Worm (Caenorhabditis elegans) whole organism, young adult: ENCODE data around the gene K08H2.3.

Source experiments
- ceh-27 ChIP-seq: fragments of 200-800 bp; sonication (Bioruptor generic); optimal IDR thresholded peaks from 2 replicates; lab custom pipeline; 2018; ENCODE audit warnings: mild to moderate bottlenecking, missing genetic modification characterization, moderate library complexity, missing compliant biosample characterization
- hmg-20 ChIP-seq: fragments of 200-800 bp; sonication (Bioruptor generic); IDR thresholded peaks from 2 replicates; pipeline ENCODE4 v1.3.6; 2022; ENCODE audit warnings: missing genetic modification reagents, missing genetic modification characterization, missing compliant biosample characterization
- madf-10 ChIP-seq: sonication (generic microtip); optimal IDR thresholded peaks from 2 replicates; lab custom pipeline; 2016; ENCODE audit warnings: mild to moderate bottlenecking, missing genetic modification characterization, missing compliant biosample characterization
- nfya-1 ChIP-seq: sonication (generic microtip); optimal IDR thresholded peaks from 2 replicates; lab custom pipeline; 2017; ENCODE audit warnings: antibody characterized with exemption, missing compliant biosample characterization, missing genetic modification characterization, borderline replicate concordance; ENCODE audit not compliant: insufficient read depth

DNA sequence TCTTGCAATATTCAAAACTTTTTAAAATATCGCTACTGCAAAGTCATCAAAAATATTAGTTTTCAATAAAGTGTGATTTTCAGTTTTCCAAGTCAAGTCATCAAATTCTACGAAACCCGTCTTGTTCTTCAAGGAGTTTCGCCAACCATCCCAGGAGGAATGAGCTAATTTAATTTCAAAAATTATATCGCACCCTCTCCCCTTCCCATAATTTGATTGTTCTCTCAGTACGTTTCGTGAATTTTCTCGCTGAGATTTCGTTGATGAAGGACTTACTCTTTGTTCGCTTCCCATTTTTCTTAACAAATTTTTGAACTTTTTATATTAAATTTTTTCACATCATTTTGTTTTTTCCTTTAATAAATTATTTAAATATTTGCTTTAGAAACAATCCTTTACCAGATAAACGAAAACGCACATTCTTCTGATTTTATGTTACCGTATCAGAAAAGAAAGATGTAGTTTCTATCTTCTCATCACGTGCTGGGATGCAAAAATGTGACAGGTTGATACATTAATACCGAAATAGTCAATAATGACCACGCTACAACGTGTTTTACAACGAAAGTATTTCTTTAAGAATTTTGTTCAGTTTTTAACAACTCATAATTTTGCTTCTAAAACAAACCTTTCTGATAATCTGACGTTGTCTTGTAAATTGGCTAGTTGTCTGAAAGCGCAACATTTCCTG lies 9.6 kb downstream of the K08H2.3 start:
- TF ChIP-seq madf-10 (tag; lab: Kevin White, UChicago) (no peak), hmg-20 (GFP tag; lab: Robert Waterston, UW) (no peak), ceh-27 (GFP tag; lab: Kevin White, UChicago) (no peak), nfya-1 (no peak)
